Worm (Caenorhabditis elegans) whole organism, L4/young adult: ENCODE data around the gene W05H9.4.

Experiments
- dao-5 ChIP-seq: sonication (generic microtip); optimal IDR thresholded peaks from 2 replicates; lab custom pipeline; 2016; ENCODE audit warnings: missing genotype, missing genetic modification characterization, moderate library complexity, missing compliant biosample characterization
- him-1 ChIP-seq: sonication (generic microtip); optimal IDR thresholded peaks from 2 replicates; lab custom pipeline; 2016; ENCODE audit warnings: missing genotype, missing genetic modification reagents, missing genetic modification characterization, missing compliant biosample characterization

ce11 chrX:6253566-6253898, 9.9 kb upstream of the W05H9.4 start:
- TF ChIP-seq him-1 (tag; lab: Kevin White, UChicago) (peak; percentile 5), dao-5 (tag; lab: Kevin White, UChicago) (no peak)
